Fruit fly (Drosophila melanogaster) whole organism, larva: ENCODE data around the gene CG13689.

ENCODE experiments used
- noc ChIP-seq: fragments of 200-800 bp; sonication (Bioruptor generic); optimal IDR thresholded peaks from 3 replicates; lab custom pipeline; 2019; ENCODE audit warnings: missing biosample characterization, mild to moderate bottlenecking, missing genetic modification characterization, moderate library complexity

CG13689 gene

DNA sequence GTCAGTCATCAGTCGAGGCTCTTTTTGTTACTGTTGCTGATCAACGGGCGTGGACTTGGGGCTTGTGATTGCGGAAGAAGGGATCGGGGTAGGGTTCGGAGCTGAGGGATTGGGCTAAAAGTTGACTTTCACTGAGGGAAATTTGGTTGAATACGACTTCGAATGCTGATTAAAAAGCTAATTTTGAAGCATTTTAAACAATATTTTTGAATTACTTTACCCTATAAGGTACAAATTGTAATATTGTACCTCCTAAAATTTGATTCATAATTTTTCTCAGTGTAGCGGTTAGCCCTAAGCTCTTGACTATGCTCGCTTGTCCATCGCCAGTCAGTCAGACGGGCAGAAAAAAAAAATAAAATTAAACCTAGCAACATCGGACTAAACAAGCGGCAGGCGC, 43.9 kb downstream of the CG13689 start:
- no peak for TF ChIP-seq noc (tag; lab: Kevin White, UChicago)

DNA sequence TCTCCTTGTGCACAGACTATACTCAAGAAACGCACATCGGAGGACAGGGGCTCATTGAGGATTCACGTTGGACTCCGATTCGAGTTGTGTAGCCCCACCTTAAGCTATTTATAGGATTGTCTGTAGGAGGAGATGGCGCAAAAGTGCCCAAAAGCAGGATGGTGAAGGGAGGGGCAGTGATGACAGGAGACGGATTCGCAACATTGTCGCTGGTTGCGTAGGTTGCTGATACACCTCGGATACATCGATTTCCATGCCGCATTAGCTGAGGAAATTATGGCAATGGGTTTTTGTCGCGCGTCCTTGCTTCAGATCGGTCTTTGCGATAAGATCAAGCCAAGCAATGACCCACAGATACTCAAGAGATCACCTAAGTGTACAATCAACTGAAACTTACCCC, 45.0 kb downstream of the CG13689 start:
- TF ChIP-seq noc (tag; lab: Kevin White, UChicago) = no peak

DNA sequence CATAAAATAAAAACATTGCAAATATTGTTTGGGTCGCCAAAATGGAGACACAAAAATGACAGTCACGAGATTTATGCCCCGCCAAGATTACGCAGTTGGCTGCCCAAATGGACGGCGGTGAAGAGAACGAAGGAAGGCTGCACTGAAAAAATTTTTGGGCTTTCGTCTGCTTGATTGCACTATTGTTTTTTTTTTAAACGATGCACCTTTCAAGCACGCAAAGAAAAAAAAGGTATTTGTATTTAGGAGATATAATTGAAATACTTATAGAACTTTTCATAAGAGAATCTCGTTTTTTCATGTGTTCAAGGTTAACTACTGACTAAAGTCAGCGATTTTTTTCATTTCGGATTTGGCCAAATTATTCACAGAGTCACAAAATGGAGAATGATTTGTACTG, 48.3 kb downstream of the CG13689 start:
- no peak for TF ChIP-seq noc (tag; lab: Kevin White, UChicago)

DNA sequence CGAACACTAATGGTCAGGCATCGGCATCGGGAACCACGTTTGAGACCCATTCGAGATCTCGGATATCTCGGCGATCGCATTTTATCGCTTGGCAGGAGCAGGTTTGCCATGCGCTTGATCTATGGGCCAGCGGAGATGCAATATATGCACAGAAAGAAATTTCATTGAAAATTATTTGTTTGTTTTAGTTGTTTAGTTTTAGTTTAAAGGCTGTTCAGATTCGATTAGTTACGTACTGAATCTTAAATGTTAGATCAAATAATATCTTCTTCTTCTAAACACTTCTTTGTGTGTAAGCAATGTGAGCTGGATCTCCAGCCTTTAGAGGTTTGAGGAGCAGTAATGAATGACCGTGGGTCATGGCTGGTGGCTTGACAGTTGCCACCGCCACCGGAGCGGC, 51.2 kb downstream of the CG13689 start:
- TF ChIP-seq noc (tag; lab: Kevin White, UChicago) = no peak
